Worm (Caenorhabditis elegans): ENCODE measurements around the gene F14H3.14.

F14H3.14 gene

ce11 chrV:16017671-16018070 lies 45.0 kb downstream of the F14H3.14 start, which contains the start of gene srx-43:
TSS of gene srx-43 (plus strand) at chrV:16017971.
- TF ChIP-seq cog-1 (tag; optimal IDR thresholded peaks at IDR 0.05) (no peak), ztf-29 (GFP tag; IDR thresholded peaks at IDR 0.05) (no peak), klf-2 (GFP tag; conservative IDR thresholded peaks at IDR 0.05) (no peak), flt-1 (GFP tag; IDR thresholded peaks at IDR 0.05) (no peak), ztf-23 (GFP tag; IDR thresholded peaks at IDR 0.05) (no peak), T22C8.4 (GFP tag; IDR thresholded peaks at IDR 0.05) (no peak), med-1 (GFP tag; optimal IDR thresholded peaks at IDR 0.05; ENCODE audit: insufficient read depth) (no peak), tab-1 (GFP tag; IDR thresholded peaks at IDR 0.05) (no peak)

DNA sequence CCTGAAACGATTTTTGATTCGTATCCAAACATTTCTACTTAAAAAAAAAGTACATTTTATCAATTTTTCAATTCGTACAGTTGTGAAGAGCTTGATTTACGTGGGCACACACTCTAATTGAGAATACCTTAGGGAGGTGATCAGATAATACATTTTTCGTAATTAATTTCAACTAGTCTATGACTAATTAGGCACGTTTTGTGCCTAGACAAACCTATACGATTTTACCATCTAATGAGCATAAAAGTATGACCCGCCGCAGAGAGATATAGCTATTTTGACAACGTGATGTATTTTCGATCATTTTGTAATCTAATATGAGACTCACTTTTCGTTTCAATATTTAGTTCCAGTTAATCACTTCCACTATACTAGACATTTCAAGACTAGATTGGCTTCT lies 45.7 kb downstream of the F14H3.14 start:
- no peak for TF ChIP-seq tab-1 (GFP tag; IDR thresholded peaks at IDR 0.05)
- TF ChIP-seq ztf-23 (GFP tag; IDR thresholded peaks at IDR 0.05): no peak
- no peak for TF ChIP-seq ztf-29 (GFP tag; IDR thresholded peaks at IDR 0.05)
- no peak for TF ChIP-seq ref-1 (GFP tag; conservative IDR thresholded peaks at IDR 0.05)
- no peak for TF ChIP-seq T22C8.4 (GFP tag; IDR thresholded peaks at IDR 0.05)
- no peak for TF ChIP-seq klf-2 (GFP tag; conservative IDR thresholded peaks at IDR 0.05)
- no peak for TF ChIP-seq med-1 (GFP tag; optimal IDR thresholded peaks at IDR 0.05; ENCODE audit: insufficient read depth)
- TF ChIP-seq flt-1 (GFP tag; IDR thresholded peaks at IDR 0.05): no peak
- no peak for TF ChIP-seq cog-1 (tag; optimal IDR thresholded peaks at IDR 0.05)

DNA sequence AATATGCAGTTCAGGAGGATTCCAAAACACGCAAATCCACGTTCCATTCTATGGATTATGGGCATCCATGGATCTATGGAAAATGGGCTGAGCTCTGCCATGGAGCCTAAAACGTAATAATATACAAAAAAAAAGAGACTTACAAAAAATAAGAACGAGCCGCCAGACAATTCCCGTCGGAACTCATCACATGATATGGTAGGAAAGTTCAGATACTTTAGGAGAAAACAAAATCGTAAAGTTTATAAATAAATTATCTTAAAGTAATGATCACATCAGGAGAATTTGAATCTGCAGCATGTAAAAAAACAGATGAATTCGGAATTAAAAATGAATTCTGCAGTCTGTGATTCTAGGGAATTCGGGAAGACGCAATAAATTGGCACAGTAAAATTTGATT lies 47.0 kb downstream of the F14H3.14 start, which contains the start of gene str-232:
Gene str-232, minus strand, starts transcription at position 101 of the 400 bp plus-strand sequence.
- TF ChIP-seq ref-1 (GFP tag; conservative IDR thresholded peaks at IDR 0.05) (no peak), T22C8.4 (GFP tag; IDR thresholded peaks at IDR 0.05) (no peak), ztf-29 (GFP tag; IDR thresholded peaks at IDR 0.05) (no peak), klf-2 (GFP tag; conservative IDR thresholded peaks at IDR 0.05) (no peak), ztf-23 (GFP tag; IDR thresholded peaks at IDR 0.05) (no peak)

All from whole organism, midembryonic.